Worm (Caenorhabditis elegans) whole organism, young adult: ENCODE data around the gene asp-3.

Experiments
- B0261.1 ChIP-seq: sonication (generic microtip); optimal IDR thresholded peaks from 2 replicates; lab custom pipeline; 2016; ENCODE audit warnings: mild to moderate bottlenecking, missing genetic modification characterization, moderate library complexity, missing compliant biosample characterization
- D2030.7 ChIP-seq: fragments of 200-800 bp; sonication (Bioruptor generic); IDR thresholded peaks from 2 replicates; pipeline ENCODE4 v1.3.6; 2022; ENCODE audit warnings: missing genetic modification reagents, missing genetic modification characterization, missing compliant biosample characterization
- F33H1.4 ChIP-seq: fragments of 200-800 bp; sonication (Bioruptor generic); IDR thresholded peaks from 2 replicates; pipeline ENCODE4 v1.3.6; 2022; ENCODE audit warnings: missing genetic modification reagents, missing genetic modification characterization, missing compliant biosample characterization
- F55B11.4 ChIP-seq: sonication (generic microtip); optimal IDR thresholded peaks from 2 replicates; lab custom pipeline; 2016; ENCODE audit warnings: missing compliant biosample characterization, missing genetic modification characterization, borderline replicate concordance; ENCODE audit not compliant: insufficient read depth
- K12H6.12 ChIP-seq: fragments of 200-800 bp; sonication (Bioruptor generic); optimal IDR thresholded peaks from 2 replicates; lab custom pipeline; 2018; ENCODE audit warnings: mild to moderate bottlenecking, missing genetic modification characterization, missing compliant biosample characterization
- aptf-2 ChIP-seq: fragments of 200-800 bp; sonication (Bioruptor generic); conservative IDR thresholded peaks from 2 replicates; pipeline ENCODE4 v1.3.6; 2022; ENCODE audit warnings: missing genetic modification reagents, missing genetic modification characterization, missing compliant biosample characterization
- bed-1 ChIP-seq: fragments of 200-800 bp; sonication (Bioruptor generic); IDR thresholded peaks from 2 replicates; pipeline ENCODE4 v1.3.6; 2022; ENCODE audit warnings: missing genetic modification reagents, missing genetic modification characterization, missing compliant biosample characterization
- him-1 ChIP-seq: sonication (generic microtip); optimal IDR thresholded peaks from 2 replicates; lab custom pipeline; 2016; ENCODE audit warnings: missing genotype, missing genetic modification reagents, missing genetic modification characterization, missing compliant biosample characterization
- hlh-26 ChIP-seq: fragments of 200-800 bp; sonication (Bioruptor generic); conservative IDR thresholded peaks from 2 replicates; pipeline ENCODE4 v1.3.6; 2022; ENCODE audit warnings: missing genetic modification reagents, missing genetic modification characterization, missing compliant biosample characterization
- hmg-1.2 ChIP-seq: fragments of 200-800 bp; sonication (Bioruptor generic); IDR thresholded peaks from 2 replicates; pipeline ENCODE4 v1.3.6; 2022; ENCODE audit warnings: missing genetic modification reagents, missing genetic modification characterization, missing compliant biosample characterization
- lin-40 ChIP-seq: sonication (generic microtip); optimal IDR thresholded peaks from 2 replicates; lab custom pipeline; 2016; ENCODE audit warnings: missing genetic modification characterization, mild to moderate bottlenecking, missing compliant biosample characterization, missing genotype, missing genetic modification reagents
- madf-10 ChIP-seq: sonication (generic microtip); optimal IDR thresholded peaks from 2 replicates; lab custom pipeline; 2016; ENCODE audit warnings: mild to moderate bottlenecking, missing genetic modification characterization, missing compliant biosample characterization
- nhr-90 ChIP-seq: sonication (generic microtip); optimal IDR thresholded peaks from 2 replicates; lab custom pipeline; 2016; ENCODE audit warnings: missing genotype, mild to moderate bottlenecking, missing genetic modification characterization, missing compliant biosample characterization
- pbrm-1 ChIP-seq: fragments of 200-800 bp; sonication (Bioruptor generic); IDR thresholded peaks from 2 replicates; pipeline ENCODE4 v1.3.6; 2022; ENCODE audit warnings: missing genetic modification reagents, missing genetic modification characterization, missing compliant biosample characterization
- sea-2 ChIP-seq: fragments of 200-800 bp; sonication (Bioruptor generic); IDR thresholded peaks from 2 replicates; pipeline ENCODE4 v1.3.6; 2022; ENCODE audit warnings: missing genetic modification characterization, missing compliant biosample characterization
- tbx-9 ChIP-seq: sonication (generic microtip); optimal IDR thresholded peaks from 2 replicates; lab custom pipeline; 2016; ENCODE audit warnings: borderline replicate concordance, missing genetic modification characterization, inconsistent platforms, missing compliant biosample characterization
- tlf-1 ChIP-seq: fragments of 200-800 bp; sonication (Bioruptor generic); optimal IDR thresholded peaks from 2 replicates; lab custom pipeline; 2018; ENCODE audit warnings: mild to moderate bottlenecking, missing genetic modification characterization, missing compliant biosample characterization

The asp-3 gene

ce11 chrX:6840670-6841308, 49.9 kb downstream of the asp-3 start, which contains the start of the genes glr-6 and asg-2 (continued):
- TF ChIP-seq B0261.1 = no peak
- no peak for TF ChIP-seq D2030.7 (GFP tag; lab: Robert Waterston, UW)
- peak; percentile 40 for TF ChIP-seq madf-10
- no peak for TF ChIP-seq tlf-1 (GFP tag; lab: Kevin White, UChicago)
- TF ChIP-seq nhr-90 (tag; lab: Kevin White, UChicago) = no peak
- TF ChIP-seq sea-2 (GFP tag; lab: Robert Waterston, UW) = no peak
- peak; percentile 60 for TF ChIP-seq K12H6.12 (tag; lab: Kevin White, UChicago)
- peak; percentile 67; the same call in 1 of the 2 replicates for TF ChIP-seq aptf-2 (GFP tag; lab: Robert Waterston, UW)
- TF ChIP-seq lin-40 (tag; lab: Kevin White, UChicago) = peak; percentile 66
- no peak for TF ChIP-seq tbx-9
- TF ChIP-seq F33H1.4 (GFP tag; lab: Robert Waterston, UW) = peak; percentile 79
- TF ChIP-seq him-1 (tag; lab: Kevin White, UChicago) = no peak
- TF ChIP-seq F55B11.4 (tag; lab: Kevin White, UChicago) = no peak
- TF ChIP-seq pbrm-1 (GFP tag; lab: Robert Waterston, UW) = 0 out of 2 replicates have a peak, but pooled peaks have one; percentile 13
- TF ChIP-seq hlh-26 (GFP tag; lab: Robert Waterston, UW) = no peak
- TF ChIP-seq hmg-1.2 (GFP tag; lab: Robert Waterston, UW) = 0 out of 2 replicates have a peak, but pooled peaks have one; percentile 19
- no peak for TF ChIP-seq bed-1
